Worm (Caenorhabditis elegans): Measurements from ENCODE around the gene K12H6.10.

DNA sequence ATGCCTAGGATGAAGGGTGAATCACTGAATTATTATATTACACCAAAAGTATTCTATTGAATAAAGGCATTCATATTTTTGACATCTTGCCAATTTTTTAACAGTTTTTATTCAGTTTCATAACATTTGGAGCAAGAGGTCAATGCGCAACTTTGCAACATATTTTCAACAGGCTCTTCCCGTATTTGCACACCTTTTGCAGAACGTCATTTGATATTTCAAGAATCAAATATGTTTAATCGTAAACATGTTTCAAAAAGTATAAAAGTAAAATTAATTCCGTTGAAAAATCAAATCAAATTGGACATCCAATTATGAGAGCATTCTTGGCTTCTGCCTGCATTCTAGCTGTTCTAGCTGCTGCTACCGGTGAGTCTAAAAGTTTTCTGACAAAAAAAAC, 45.0 kb downstream of the K12H6.10 start, which contains the start of gene Y110A2AL.2:
- TF ChIP-seq him-1 (tag; optimal IDR thresholded peaks at IDR 0.05) = no peak
- TF ChIP-seq W03F9.2 (tag; optimal IDR thresholded peaks at IDR 0.05) = no peak
